Worm (Caenorhabditis elegans) whole organism, L1 larva: ENCODE results near the gene F44E5.2.

Source experiments
- C04F5.9 ChIP-seq: sonication (generic microtip); optimal IDR thresholded peaks from 2 replicates; lab custom pipeline; 2016; ENCODE audit warnings: missing genetic modification characterization, missing compliant biosample characterization
- C16A3.4 ChIP-seq: fragments of 150-350 bp; optimal IDR thresholded peaks from 2 replicates; lab custom pipeline; 2014; ENCODE audit warnings: missing biosample characterization, missing genetic modification characterization
- C34B4.2 ChIP-seq: sonication (generic microtip); optimal IDR thresholded peaks from 2 replicates; lab custom pipeline; 2017; ENCODE audit warnings: mild to moderate bottlenecking, missing genetic modification characterization, missing compliant biosample characterization
- F16B12.6 ChIP-seq: fragments of 150-350 bp; optimal IDR thresholded peaks from 2 replicates; lab custom pipeline; 2014; ENCODE audit warnings: missing biosample characterization, missing genetic modification characterization
- ama-1 ChIP-seq: fragments of 150-350 bp; optimal IDR thresholded peaks from 2 replicates; lab custom pipeline; 2014
- ceh-8 ChIP-seq: fragments of 200-800 bp; sonication (Bioruptor generic); optimal IDR thresholded peaks from 2 replicates; lab custom pipeline; 2018; ENCODE audit warnings: mild to moderate bottlenecking, missing genetic modification characterization, moderate library complexity, missing compliant biosample characterization
- ceh-82 ChIP-seq, 3 experiments: fragments of 150-350 bp in 1 of 3; sonication (generic microtip) in 2 of 3; optimal IDR thresholded peaks; 2 replicates each; lab custom pipeline; 2014 to 2017; ENCODE audit warnings: missing biosample characterization in 3 of 3, missing genetic modification characterization in 3 of 3
- ceh-90 ChIP-seq: sonication (generic microtip); optimal IDR thresholded peaks from 2 replicates; lab custom pipeline; 2016; ENCODE audit warnings: missing genetic modification characterization, missing compliant biosample characterization
- dsc-1 ChIP-seq: sonication (generic microtip); optimal IDR thresholded peaks from 2 replicates; lab custom pipeline; 2016; ENCODE audit warnings: mild to moderate bottlenecking, missing genetic modification characterization, missing compliant biosample characterization
- efl-1 ChIP-seq, 4 experiments: fragments of 150-350 bp; optimal IDR thresholded peaks in 3 of 4; peaks in 1 of 4; 1 replicate in 1 of 4; 2 replicates in 3 of 4; lab custom pipeline; 2014; ENCODE audit warnings: missing biosample characterization in 2 of 4, missing genetic modification characterization in 2 of 4, missing genetic modification reagents in 2 of 4
- egl-27 ChIP-seq, 2 experiments: fragments of 150-350 bp in 1 of 2; sonication (generic microtip); optimal IDR thresholded peaks; 3 replicates each; lab custom pipeline; 2017 to 2018; ENCODE audit warnings: missing biosample characterization in 2 of 2, missing genetic modification characterization in 2 of 2, missing genetic modification reagents in 2 of 2
- elt-3 ChIP-seq, 6 experiments: fragments of 150-350 bp in 1 of 6; sonication (generic microtip); optimal IDR thresholded peaks; 2 replicates each; lab custom pipeline; 2017 to 2018; ENCODE audit warnings: missing biosample characterization in 6 of 6, missing genetic modification characterization in 6 of 6, inconsistent platforms in 1 of 6
- ets-5 ChIP-seq: fragments of 200-800 bp; sonication (Bioruptor generic); IDR thresholded peaks from 2 replicates; pipeline ENCODE4 v1.3.6; 2022; ENCODE audit warnings: missing genetic modification characterization, missing compliant biosample characterization
- fkh-4 ChIP-seq: sonication (generic microtip); optimal IDR thresholded peaks from 2 replicates; lab custom pipeline; 2016; ENCODE audit warnings: missing compliant biosample characterization, missing genetic modification characterization, borderline replicate concordance
- fkh-8 ChIP-seq: sonication (generic microtip); optimal IDR thresholded peaks from 2 replicates; lab custom pipeline; 2016; ENCODE audit warnings: mild to moderate bottlenecking, missing genetic modification characterization, missing compliant biosample characterization
- grh-1 ChIP-seq: fragments of 200-800 bp; sonication (Bioruptor generic); IDR thresholded peaks from 2 replicates; pipeline ENCODE4 v1.3.6; 2022; ENCODE audit warnings: missing genetic modification reagents, missing genetic modification characterization, missing compliant biosample characterization
- hlh-4 ChIP-seq: sonication (generic microtip); optimal IDR thresholded peaks from 2 replicates; lab custom pipeline; 2016; ENCODE audit warnings: mild to moderate bottlenecking, missing genetic modification characterization, missing compliant biosample characterization
- hpl-2 ChIP-seq: fragments of 150-350 bp; optimal IDR thresholded peaks from 2 replicates; lab custom pipeline; 2014; ENCODE audit warnings: missing biosample characterization, missing genetic modification reagents, missing genetic modification characterization
- isw-1 ChIP-seq: fragments of 200-800 bp; sonication (Bioruptor generic); IDR thresholded peaks from 2 replicates; pipeline ENCODE4 v1.3.6; 2022; ENCODE audit warnings: missing genetic modification characterization, missing compliant biosample characterization
- jun-1 ChIP-seq: fragments of 150-350 bp; optimal IDR thresholded peaks from 2 replicates; lab custom pipeline; 2014; ENCODE audit warnings: missing biosample characterization, missing genetic modification reagents, missing genetic modification characterization
- lin-13 ChIP-seq: fragments of 150-350 bp; optimal IDR thresholded peaks from 2 replicates; lab custom pipeline; 2014; ENCODE audit warnings: missing biosample characterization, missing genetic modification reagents, missing genetic modification characterization
- lin-14 ChIP-seq: fragments of 200-800 bp; sonication (Bioruptor generic); optimal IDR thresholded peaks from 2 replicates; lab custom pipeline; 2018; ENCODE audit warnings: mild to moderate bottlenecking, missing genetic modification characterization, moderate library complexity, missing compliant biosample characterization
- lin-15B ChIP-seq: fragments of 150-350 bp; sonication (generic microtip); optimal IDR thresholded peaks from 3 replicates; lab custom pipeline; 2014; ENCODE audit warnings: missing biosample characterization, missing genetic modification characterization
- lin-35 ChIP-seq, 2 experiments: fragments of 150-350 bp; optimal IDR thresholded peaks; 2 replicates each; lab custom pipeline; 2014; ENCODE audit warnings: missing biosample characterization in 2 of 2, missing genetic modification characterization in 2 of 2, missing genetic modification reagents in 2 of 2
- lir-3 ChIP-seq: sonication (generic microtip); optimal IDR thresholded peaks from 2 replicates; lab custom pipeline; 2016; ENCODE audit warnings: mild to moderate bottlenecking, missing genetic modification characterization, moderate library complexity, missing compliant biosample characterization; ENCODE audit not compliant: poor library complexity
- lsy-2 ChIP-seq, 2 experiments: fragments of 150-350 bp; optimal IDR thresholded peaks; 2 replicates each; lab custom pipeline; 2014; ENCODE audit warnings: missing biosample characterization in 2 of 2, missing genetic modification characterization in 2 of 2
- mdl-1 ChIP-seq, 2 experiments: fragments of 150-350 bp; optimal IDR thresholded peaks; 2 replicates each; lab custom pipeline; 2014 to 2017; ENCODE audit warnings: missing biosample characterization in 2 of 2, missing genetic modification characterization in 2 of 2, inconsistent platforms in 1 of 2
- mef-2 ChIP-seq: fragments of 150-350 bp; optimal IDR thresholded peaks from 2 replicates; lab custom pipeline; 2014; ENCODE audit warnings: missing biosample characterization, missing genetic modification characterization
- nhr-12 ChIP-seq: sonication (generic microtip); optimal IDR thresholded peaks from 2 replicates; lab custom pipeline; 2017; ENCODE audit warnings: missing biosample characterization, missing genetic modification characterization
- nhr-19 ChIP-seq: fragments of 200-800 bp; sonication (Bioruptor generic); conservative IDR thresholded peaks from 2 replicates; pipeline ENCODE4 v1.3.6; 2022; ENCODE audit warnings: missing genetic modification characterization, missing compliant biosample characterization
- nhr-20 ChIP-seq: sonication (generic microtip); optimal IDR thresholded peaks from 2 replicates; lab custom pipeline; 2016; ENCODE audit warnings: mild to moderate bottlenecking, missing genetic modification characterization, missing compliant biosample characterization
- nhr-237 ChIP-seq: fragments of 150-350 bp; optimal IDR thresholded peaks from 2 replicates; lab custom pipeline; 2014; ENCODE audit warnings: missing biosample characterization, missing genetic modification characterization
- nhr-28 ChIP-seq: fragments of 150-350 bp; optimal IDR thresholded peaks from 2 replicates; lab custom pipeline; 2014; ENCODE audit warnings: missing biosample characterization, missing genetic modification characterization
- nhr-47 ChIP-seq: sonication (generic microtip); optimal IDR thresholded peaks from 2 replicates; lab custom pipeline; 2016; ENCODE audit warnings: mild to moderate bottlenecking, missing genetic modification characterization, moderate library complexity, missing compliant biosample characterization
- nhr-71 ChIP-seq: sonication (generic microtip); optimal IDR thresholded peaks from 2 replicates; lab custom pipeline; 2016; ENCODE audit warnings: mild to moderate bottlenecking, missing genetic modification characterization, moderate library complexity, missing compliant biosample characterization
- nhr-76 ChIP-seq: sonication (generic microtip); optimal IDR thresholded peaks from 2 replicates; lab custom pipeline; 2017; ENCODE audit warnings: missing biosample characterization, missing genetic modification characterization
- nhr-77 ChIP-seq: fragments of 150-350 bp; optimal IDR thresholded peaks from 2 replicates; lab custom pipeline; 2014; ENCODE audit warnings: missing biosample characterization, missing genetic modification characterization
- pax-3 ChIP-seq: fragments of 200-800 bp; sonication (Bioruptor generic); optimal IDR thresholded peaks from 2 replicates; lab custom pipeline; 2018; ENCODE audit warnings: mild to moderate bottlenecking, missing genetic modification characterization, moderate library complexity, missing compliant biosample characterization
- pqm-1 ChIP-seq: sonication (generic microtip); optimal IDR thresholded peaks from 3 replicates; lab custom pipeline; 2017; ENCODE audit warnings: missing biosample characterization, missing genetic modification characterization
- rnt-1 ChIP-seq: sonication (generic microtip); optimal IDR thresholded peaks from 2 replicates; lab custom pipeline; 2016; ENCODE audit warnings: mild to moderate bottlenecking, missing genetic modification characterization, moderate library complexity, missing compliant biosample characterization
- skn-1 ChIP-seq: fragments of 150-350 bp; optimal IDR thresholded peaks from 2 replicates; lab custom pipeline; 2014; ENCODE audit warnings: missing biosample characterization, missing genetic modification characterization
- snu-23 ChIP-seq: sonication (generic microtip); optimal IDR thresholded peaks from 2 replicates; lab custom pipeline; 2016; ENCODE audit warnings: missing genetic modification characterization, missing compliant biosample characterization
- sox-4 ChIP-seq: sonication (generic microtip); optimal IDR thresholded peaks from 2 replicates; lab custom pipeline; 2016; ENCODE audit warnings: missing genetic modification characterization, missing compliant biosample characterization
- sptf-1 ChIP-seq: fragments of 150-350 bp; optimal IDR thresholded peaks from 2 replicates; lab custom pipeline; 2014; ENCODE audit warnings: missing biosample characterization, missing genetic modification characterization
- sup-37 ChIP-seq: fragments of 200-800 bp; sonication (Bioruptor generic); optimal IDR thresholded peaks from 2 replicates; lab custom pipeline; 2018; ENCODE audit warnings: mild to moderate bottlenecking, missing genetic modification characterization, missing compliant biosample characterization
- swsn-7 ChIP-seq: sonication (generic microtip); optimal IDR thresholded peaks from 2 replicates; lab custom pipeline; 2016; ENCODE audit warnings: missing genetic modification characterization, missing compliant biosample characterization
- tbx-2 ChIP-seq: sonication (generic microtip); optimal IDR thresholded peaks from 2 replicates; lab custom pipeline; 2016; ENCODE audit warnings: missing genetic modification characterization, missing compliant biosample characterization
- tlp-1 ChIP-seq: fragments of 150-350 bp; optimal IDR thresholded peaks from 2 replicates; lab custom pipeline; 2014; ENCODE audit warnings: missing biosample characterization, missing genetic modification characterization
- unc-130 ChIP-seq: fragments of 150-350 bp; optimal IDR thresholded peaks from 2 replicates; lab custom pipeline; 2017; ENCODE audit warnings: missing biosample characterization, missing genetic modification characterization, inconsistent platforms
- unc-98 ChIP-seq: fragments of 200-800 bp; sonication (Bioruptor generic); IDR thresholded peaks from 2 replicates; pipeline ENCODE4 v1.3.6; 2022; ENCODE audit warnings: missing genetic modification characterization, missing compliant biosample characterization
- vab-15 ChIP-seq: sonication (generic microtip); optimal IDR thresholded peaks from 2 replicates; lab custom pipeline; 2017; ENCODE audit warnings: missing genotype, mild to moderate bottlenecking, missing genetic modification characterization, missing compliant biosample characterization
- xbp-1 ChIP-seq: sonication (generic microtip); optimal IDR thresholded peaks from 2 replicates; lab custom pipeline; 2016; ENCODE audit warnings: missing genetic modification characterization, missing compliant biosample characterization
- zag-1 ChIP-seq: fragments of 150-350 bp; optimal IDR thresholded peaks from 2 replicates; lab custom pipeline; 2014; ENCODE audit warnings: missing biosample characterization, missing genetic modification characterization
- zip-4 ChIP-seq: fragments of 200-800 bp; sonication (Bioruptor generic); optimal IDR thresholded peaks from 2 replicates; lab custom pipeline; 2018; ENCODE audit warnings: mild to moderate bottlenecking, missing genetic modification characterization, moderate library complexity, missing compliant biosample characterization

F44E5.2 gene

DNA sequence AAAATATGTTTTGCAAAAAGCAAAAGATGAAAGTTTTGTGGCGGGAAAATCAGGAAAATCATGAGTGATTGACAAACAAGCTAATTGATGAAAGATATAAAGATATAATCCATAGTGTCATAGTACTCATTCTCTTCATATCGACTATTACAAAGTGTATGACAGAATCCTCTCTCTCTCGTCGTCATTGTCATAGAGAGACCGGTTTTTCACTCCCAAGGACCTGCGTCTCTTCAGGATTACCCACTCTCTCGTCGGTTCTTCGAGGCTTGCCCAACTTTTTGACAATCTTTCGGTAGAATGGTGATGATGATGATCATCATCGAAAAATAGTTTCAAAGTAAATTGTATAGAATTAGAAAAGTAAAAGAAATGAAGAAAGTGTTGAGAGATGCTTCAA lies 29.2 kb upstream of the F44E5.2 start:
- TF ChIP-seq nhr-76 (tag; lab: Kevin White, UChicago) (no peak), lin-13 (no peak), sox-4 (tag; lab: Kevin White, UChicago) (no peak), tlp-1 (no peak), nhr-47 (tag; lab: Kevin White, UChicago) (peak; percentile 16), lin-15B (no peak), ceh-90 (tag; lab: Kevin White, UChicago) (no peak), skn-1 (tag; lab: Kevin White, UChicago) (peak; percentile 24), xbp-1 (tag; lab: Kevin White, UChicago) (peak; percentile 20), unc-98 (GFP tag; lab: Robert Waterston, UW) (no peak), pax-3 (tag; lab: Kevin White, UChicago) (no peak), ceh-82 (tag; optimal IDR thresholded peaks at IDR 0.05; lab: Kevin White, UChicago) (no peak), nhr-12 (tag; lab: Kevin White, UChicago) (no peak), zip-4 (GFP tag; lab: Kevin White, UChicago) (no peak), fkh-8 (tag; lab: Kevin White, UChicago) (no peak), sup-37 (GFP tag; lab: Kevin White, UChicago) (no peak), mdl-1 (tag; optimal IDR thresholded peaks at IDR 0.05; lab: Kevin White, UChicago) (peak in 1 of 2 experiments; percentile 18), isw-1 (GFP tag; lab: Robert Waterston, UW) (no peak), nhr-28 (tag; lab: Kevin White, UChicago) (no peak), rnt-1 (peak; percentile 20), ceh-8 (GFP tag; lab: Kevin White, UChicago) (no peak), grh-1 (GFP tag; lab: Robert Waterston, UW) (peak; percentile 96), nhr-20 (tag; lab: Kevin White, UChicago) (peak; percentile 74), C04F5.9 (tag; lab: Kevin White, UChicago) (no peak), lir-3 (tag; lab: Kevin White, UChicago) (peak; percentile 23), lsy-2 (tag; optimal IDR thresholded peaks at IDR 0.05; lab: Kevin White, UChicago) (peak; percentile 41 to 53), hlh-4 (tag; lab: Kevin White, UChicago) (no peak), pqm-1 (tag; lab: Kevin White, UChicago) (no peak), nhr-77 (tag; lab: Kevin White, UChicago) (no peak), sptf-1 (no peak), C16A3.4 (tag; lab: Kevin White, UChicago) (no peak), unc-130 (tag; lab: Kevin White, UChicago) (no peak), jun-1 (tag; lab: Kevin White, UChicago) (no peak), C34B4.2 (tag; lab: Kevin White, UChicago) (no peak), hpl-2 (GFP tag; lab: Kevin White, UChicago) (no peak), egl-27 (tag; optimal IDR thresholded peaks at IDR 0.05; lab: Kevin White, UChicago) (no peak), ama-1 (lab: Kevin White, UChicago) (no peak), dsc-1 (tag; lab: Kevin White, UChicago) (no peak), swsn-7 (peak; percentile 22), snu-23 (GFP tag; lab: Kevin White, UChicago) (peak; percentile 79), efl-1 (optimal IDR thresholded peaks at IDR 0.05; lab: Kevin White, UChicago) (peak; percentile 5 to 33), efl-1 (GFP tag; optimal IDR thresholded peaks at IDR 0.05 in 1 of 2; lab: Kevin White, UChicago) (peak in 1 of 2 experiments; percentile 91), tbx-2 (tag; lab: Kevin White, UChicago) (peak; percentile 57), nhr-19 (GFP tag; lab: Robert Waterston, UW) (peak; percentile 41; the same call in 1 of the 2 replicates), zag-1 (tag; lab: Kevin White, UChicago) (no peak), F16B12.6 (tag; lab: Kevin White, UChicago) (no peak), nhr-71 (tag; lab: Kevin White, UChicago) (peak; percentile 74), elt-3 (tag; optimal IDR thresholded peaks at IDR 0.05; lab: Kevin White, UChicago) (peak in 4 of 6 experiments; percentile 9 to 75 (median 52)), vab-15 (tag; lab: Kevin White, UChicago) (no peak), lin-14 (GFP tag; lab: Kevin White, UChicago) (peak; percentile 88), lin-35 (GFP tag; optimal IDR thresholded peaks at IDR 0.05; lab: Kevin White, UChicago) (peak in 1 of 2 experiments; percentile 47), ets-5 (GFP tag; lab: Robert Waterston, UW) (no peak), mef-2 (no peak), nhr-237 (tag; lab: Kevin White, UChicago) (no peak), fkh-4 (no peak)
